Worm (Caenorhabditis elegans) whole organism, L4 larva: Measurements from ENCODE around the gene C12D5.4.
A peak's percentile ranks its signal among the peaks of the same experiment; 100 is the strongest.

Experiments used
- F10B5.3 ChIP-seq: sonication (generic microtip); optimal IDR thresholded peaks from 2 replicates; lab custom pipeline; 2016; ENCODE audit warnings: mild to moderate bottlenecking, missing genetic modification characterization, missing compliant biosample characterization
- F26F4.8 ChIP-seq: fragments of 200-800 bp; sonication (Bioruptor generic); conservative IDR thresholded peaks from 2 replicates; pipeline ENCODE4 v1.3.6; 2022; ENCODE audit warnings: missing genetic modification characterization, missing compliant biosample characterization
- T20F7.1 ChIP-seq: fragments of 200-800 bp; sonication (Bioruptor generic); optimal IDR thresholded peaks from 2 replicates; lab custom pipeline; 2018; ENCODE audit warnings: mild to moderate bottlenecking, missing genetic modification characterization, missing compliant biosample characterization
- Y48G9A.11 ChIP-seq: fragments of 200-800 bp; sonication (Bioruptor generic); IDR thresholded peaks from 2 replicates; pipeline ENCODE4 v1.3.6; 2022; ENCODE audit warnings: missing genetic modification reagents, missing genetic modification characterization, missing compliant biosample characterization
- Y5F2A.4 ChIP-seq: fragments of 200-800 bp; sonication (Bioruptor generic); optimal IDR thresholded peaks from 2 replicates; lab custom pipeline; 2018; ENCODE audit warnings: mild to moderate bottlenecking, missing genetic modification characterization, missing compliant biosample characterization
- ZK337.2 ChIP-seq: fragments of 200-800 bp; sonication (Bioruptor generic); IDR thresholded peaks from 2 replicates; pipeline ENCODE4 v1.3.6; 2022; ENCODE audit warnings: missing genetic modification reagents, missing genetic modification characterization, missing compliant biosample characterization
- ZK546.5 ChIP-seq, 2 experiments: sonication (generic microtip); optimal IDR thresholded peaks; 2 replicates each; lab custom pipeline; 2017; ENCODE audit warnings: missing biosample characterization in 2 of 2, missing genetic modification characterization in 2 of 2
- aly-2 ChIP-seq: sonication (generic microtip); optimal IDR thresholded peaks from 2 replicates; lab custom pipeline; 2018; ENCODE audit warnings: missing biosample characterization, missing genetic modification characterization
- ceh-20 ChIP-seq: fragments of 200-800 bp; sonication (Bioruptor generic); IDR thresholded peaks from 2 replicates; pipeline ENCODE4 v1.3.6; 2022; ENCODE audit warnings: missing genetic modification reagents, missing genetic modification characterization, missing compliant biosample characterization
- ceh-32 ChIP-seq: sonication (generic microtip); optimal IDR thresholded peaks from 2 replicates; lab custom pipeline; 2016; ENCODE audit warnings: mild to moderate bottlenecking, missing genetic modification characterization, missing compliant biosample characterization; ENCODE audit not compliant: poor library complexity
- cey-2 ChIP-seq: sonication (generic microtip); optimal IDR thresholded peaks from 3 replicates; lab custom pipeline; 2017; ENCODE audit warnings: missing genetic modification characterization, mild to moderate bottlenecking, missing compliant biosample characterization, antibody characterized with exemption, borderline replicate concordance; ENCODE audit not compliant: insufficient read depth
- daf-12 ChIP-seq: fragments of 150-350 bp; optimal IDR thresholded peaks from 2 replicates; lab custom pipeline; 2014; ENCODE audit warnings: missing biosample characterization, missing genetic modification reagents, missing genetic modification characterization
- daf-16 ChIP-seq, 3 experiments: sonication (generic microtip); optimal IDR thresholded peaks; 2 replicates each; lab custom pipeline; 2016 to 2017; ENCODE audit warnings: missing genetic modification characterization in 3 of 3, missing genetic modification reagents in 3 of 3, mild to moderate bottlenecking in 2 of 3, missing compliant biosample characterization in 2 of 3, missing biosample characterization in 1 of 3, moderate library complexity in 1 of 3
- dmd-8 ChIP-seq: fragments of 200-800 bp; sonication (Bioruptor generic); IDR thresholded peaks from 2 replicates; pipeline ENCODE4 v1.3.6; 2022; ENCODE audit warnings: missing genetic modification characterization, missing compliant biosample characterization
- duxl-1 ChIP-seq: sonication (generic microtip); optimal IDR thresholded peaks from 2 replicates; lab custom pipeline; 2016; ENCODE audit warnings: mild to moderate bottlenecking, missing genetic modification characterization, moderate library complexity, missing compliant biosample characterization; ENCODE audit not compliant: poor library complexity
- dve-1 ChIP-seq: sonication (generic microtip); optimal IDR thresholded peaks from 2 replicates; lab custom pipeline; 2017; ENCODE audit warnings: antibody characterized with exemption, mild to moderate bottlenecking, missing genetic modification characterization, missing compliant biosample characterization; ENCODE audit not compliant: insufficient read depth
- hif-1 ChIP-seq, 2 experiments: sonication (generic microtip); optimal IDR thresholded peaks; 2 replicates each; lab custom pipeline; 2016 to 2017; ENCODE audit warnings: missing compliant biosample characterization in 2 of 2, missing genetic modification characterization in 2 of 2, missing genetic modification reagents in 2 of 2, missing genotype in 2 of 2, mild to moderate bottlenecking in 1 of 2
- hmg-1.1 ChIP-seq: fragments of 200-800 bp; sonication (Bioruptor generic); IDR thresholded peaks from 2 replicates; pipeline ENCODE4 v1.3.6; 2022; ENCODE audit warnings: missing genetic modification reagents, missing genetic modification characterization, missing compliant biosample characterization
- lin-13 ChIP-seq: fragments of 150-350 bp; optimal IDR thresholded peaks from 2 replicates; lab custom pipeline; 2014; ENCODE audit warnings: missing biosample characterization, missing genetic modification reagents, missing genetic modification characterization
- lin-38 ChIP-seq: fragments of 200-800 bp; sonication (Bioruptor generic); IDR thresholded peaks from 2 replicates; pipeline ENCODE4 v1.3.6; 2022; ENCODE audit warnings: missing genetic modification reagents, missing genetic modification characterization, missing compliant biosample characterization
- lin-39 ChIP-seq: fragments of 150-350 bp; optimal IDR thresholded peaks from 2 replicates; lab custom pipeline; 2014; ENCODE audit warnings: missing biosample characterization, missing genetic modification reagents, missing genetic modification characterization
- lir-3 ChIP-seq: sonication (generic microtip); optimal IDR thresholded peaks from 2 replicates; lab custom pipeline; 2016; ENCODE audit warnings: mild to moderate bottlenecking, missing genetic modification characterization, missing compliant biosample characterization
- nhr-10 ChIP-seq: fragments of 150-350 bp; optimal IDR thresholded peaks from 2 replicates; lab custom pipeline; 2014; ENCODE audit warnings: missing biosample characterization, missing genetic modification characterization
- nhr-102 ChIP-seq: sonication (generic microtip); optimal IDR thresholded peaks from 2 replicates; lab custom pipeline; 2016; ENCODE audit warnings: mild to moderate bottlenecking, missing genetic modification characterization, moderate library complexity, missing compliant biosample characterization
- nhr-11 ChIP-seq: fragments of 150-350 bp; optimal IDR thresholded peaks from 2 replicates; lab custom pipeline; 2014; ENCODE audit warnings: missing biosample characterization, missing genetic modification characterization
- nhr-237 ChIP-seq: sonication (generic microtip); optimal IDR thresholded peaks from 2 replicates; lab custom pipeline; 2017; ENCODE audit warnings: missing biosample characterization, missing genetic modification characterization
- nhr-42 ChIP-seq: fragments of 200-800 bp; sonication (Bioruptor generic); IDR thresholded peaks from 2 replicates; pipeline ENCODE4 v1.3.6; 2022; ENCODE audit warnings: missing genetic modification characterization, missing compliant biosample characterization
- nhr-76 ChIP-seq: fragments of 150-350 bp; optimal IDR thresholded peaks from 2 replicates; lab custom pipeline; 2014; ENCODE audit warnings: missing biosample characterization, missing genetic modification characterization
- nhr-77 ChIP-seq: fragments of 150-350 bp; optimal IDR thresholded peaks from 2 replicates; lab custom pipeline; 2014; ENCODE audit warnings: missing biosample characterization, missing genetic modification characterization
- rbr-2 ChIP-seq: sonication (generic microtip); optimal IDR thresholded peaks from 2 replicates; lab custom pipeline; 2016; ENCODE audit warnings: missing genotype, missing genetic modification characterization, missing compliant biosample characterization
- saeg-2 ChIP-seq: fragments of 200-800 bp; sonication (Bioruptor generic); IDR thresholded peaks from 2 replicates; pipeline ENCODE4 v1.3.6; 2022; ENCODE audit warnings: missing genetic modification reagents, missing genetic modification characterization, missing compliant biosample characterization
- skn-1 ChIP-seq: fragments of 150-350 bp; optimal IDR thresholded peaks from 2 replicates; lab custom pipeline; 2014; ENCODE audit warnings: missing biosample characterization, missing genetic modification characterization
- snpc-4 ChIP-seq: fragments of 150-350 bp; optimal IDR thresholded peaks from 2 replicates; lab custom pipeline; 2014; ENCODE audit warnings: missing biosample characterization, missing genetic modification characterization
- spr-1 ChIP-seq: sonication (generic microtip); optimal IDR thresholded peaks from 2 replicates; lab custom pipeline; 2016; ENCODE audit warnings: mild to moderate bottlenecking, missing genetic modification characterization, missing compliant biosample characterization
- tag-97 ChIP-seq: fragments of 200-800 bp; sonication (Bioruptor generic); IDR thresholded peaks from 2 replicates; pipeline ENCODE4 v1.3.6; 2022; ENCODE audit warnings: missing genetic modification characterization, missing compliant biosample characterization
- unc-130 ChIP-seq: sonication (generic microtip); optimal IDR thresholded peaks from 2 replicates; lab custom pipeline; 2016; ENCODE audit warnings: missing genetic modification reagents, missing genetic modification characterization, missing compliant biosample characterization
- unc-39 ChIP-seq: sonication (generic microtip); optimal IDR thresholded peaks from 2 replicates; lab custom pipeline; 2017; ENCODE audit warnings: missing biosample characterization, missing genetic modification characterization
- unc-62 ChIP-seq, 3 experiments: fragments of 150-350 bp in 1 of 3; sonication (generic microtip); optimal IDR thresholded peaks in 2 of 3; peaks in 1 of 3; 1 replicate in 1 of 3; 2 replicates in 2 of 3; lab custom pipeline; 2014 to 2017; ENCODE audit warnings: missing biosample characterization in 3 of 3, missing genetic modification characterization in 3 of 3, missing genetic modification reagents in 3 of 3, missing genotype in 1 of 3
- zag-1 ChIP-seq: fragments of 150-350 bp; optimal IDR thresholded peaks from 2 replicates; lab custom pipeline; 2014; ENCODE audit warnings: missing biosample characterization, missing genetic modification characterization
- zfp-2 ChIP-seq: sonication (generic microtip); optimal IDR thresholded peaks from 2 replicates; lab custom pipeline; 2016; ENCODE audit warnings: mild to moderate bottlenecking, missing genetic modification characterization, missing compliant biosample characterization
- zip-2 ChIP-seq: fragments of 150-350 bp; optimal IDR thresholded peaks from 2 replicates; lab custom pipeline; 2014; ENCODE audit warnings: missing biosample characterization, missing genetic modification characterization

The C12D5.4 gene

DNA sequence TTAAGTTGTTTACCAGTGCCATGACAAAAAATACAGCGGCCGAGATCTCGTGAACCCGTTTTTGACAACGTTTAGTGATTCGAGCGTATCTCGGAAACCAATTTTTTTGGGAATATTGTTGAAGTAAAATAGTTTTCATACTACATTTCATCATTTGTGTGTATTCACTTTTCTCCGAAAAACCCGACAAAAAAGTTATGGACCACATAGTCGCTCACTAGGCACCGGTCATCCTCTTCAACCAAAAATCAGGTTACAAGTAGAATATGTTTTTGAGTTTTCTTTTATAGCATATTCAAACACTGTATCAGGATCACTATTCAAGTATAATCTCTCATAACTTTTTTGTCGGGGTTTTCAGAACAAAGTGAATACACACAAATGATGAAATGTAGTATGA, 30.6 kb upstream of the C12D5.4 start:
- TF ChIP-seq unc-62 (GFP tag; optimal IDR thresholded peaks at IDR 0.05 in 1 of 2; lab: Kevin White, UChicago): peak in 1 of 2 experiments; percentile 92
- TF ChIP-seq unc-62 (tag; optimal IDR thresholded peaks at IDR 0.05; lab: Kevin White, UChicago): no peak
- TF ChIP-seq hmg-1.1 (GFP tag; lab: Robert Waterston, UW): no peak

DNA sequence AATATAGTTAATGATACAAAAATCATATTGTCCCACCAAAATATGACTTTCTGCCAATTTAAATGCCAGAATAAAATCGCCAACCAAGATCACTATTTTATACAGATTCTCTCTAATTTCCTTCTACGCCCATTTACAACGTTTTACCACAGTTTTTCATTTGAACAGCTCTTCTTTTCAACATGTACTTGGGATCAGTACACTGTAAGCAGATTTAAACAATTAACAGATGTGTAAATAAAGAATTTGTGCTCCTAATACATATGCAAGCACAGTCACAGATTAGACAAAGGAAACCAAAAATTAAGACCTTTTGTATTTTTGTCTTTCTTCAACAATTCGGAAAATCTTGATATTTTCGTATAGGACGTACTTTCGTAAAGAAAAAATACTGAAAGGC, 28.9 kb upstream of the C12D5.4 start, which contains the start of gene F07C4.11:
Gene F07C4.11 (minus strand): TSS at position 101 of the 400 bp plus-strand sequence.
- TF ChIP-seq F10B5.3 (tag; lab: Kevin White, UChicago): no peak
- TF ChIP-seq aly-2 (tag; lab: Kevin White, UChicago): no peak
- no peak for TF ChIP-seq zip-2 (tag; lab: Kevin White, UChicago)
- no peak for TF ChIP-seq ceh-20
- no peak for TF ChIP-seq unc-130 (GFP tag; lab: Kevin White, UChicago)
- TF ChIP-seq ceh-32: no peak
- TF ChIP-seq dve-1: no peak
- TF ChIP-seq zag-1 (tag; lab: Kevin White, UChicago): no peak
- no peak for TF ChIP-seq T20F7.1 (GFP tag; lab: Kevin White, UChicago)
- TF ChIP-seq unc-39 (tag; lab: Kevin White, UChicago): no peak
- no peak for TF ChIP-seq nhr-11 (tag; lab: Kevin White, UChicago)
- TF ChIP-seq, all 104 proteins: peak for 0

DNA sequence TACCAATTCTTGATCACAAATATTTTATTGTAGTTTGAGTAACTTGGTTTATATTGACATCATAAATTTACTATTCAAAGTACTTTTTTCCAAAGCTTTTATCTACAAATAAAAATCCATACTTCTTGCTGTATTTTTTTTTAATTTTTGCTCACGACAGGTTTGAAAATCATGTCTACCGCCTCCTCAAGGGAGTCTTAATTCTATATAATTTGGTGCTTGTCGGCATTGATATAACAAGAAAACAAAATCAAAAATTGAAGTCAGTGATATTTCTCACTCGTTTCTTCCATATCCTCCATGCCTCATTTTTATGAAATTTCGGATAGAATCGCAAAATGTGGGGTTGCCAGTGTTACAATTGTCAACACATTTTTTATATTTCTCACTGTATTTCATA, 26.9 kb upstream of the C12D5.4 start, which contains the start of gene str-47:
Gene str-47 (plus strand): TSS at position 301 of the 400 bp plus-strand sequence.
- no peak for TF ChIP-seq nhr-76 (tag; lab: Kevin White, UChicago)
- no peak for TF ChIP-seq daf-16 (GFP tag; optimal IDR thresholded peaks at IDR 0.05; lab: Kevin White, UChicago)
- no peak for TF ChIP-seq daf-16 (tag; optimal IDR thresholded peaks at IDR 0.05; lab: Kevin White, UChicago)
- no peak for TF ChIP-seq ceh-20
- no peak for TF ChIP-seq Y48G9A.11 (GFP tag; lab: Robert Waterston, UW)
- TF ChIP-seq nhr-42 (GFP tag; lab: Robert Waterston, UW): no peak
- no peak for TF ChIP-seq unc-62 (GFP tag; optimal IDR thresholded peaks at IDR 0.05 in 1 of 2; lab: Kevin White, UChicago)
- no peak for TF ChIP-seq unc-62 (tag; optimal IDR thresholded peaks at IDR 0.05; lab: Kevin White, UChicago)
- TF ChIP-seq nhr-237 (tag; lab: Kevin White, UChicago): no peak
- TF ChIP-seq duxl-1 (tag; lab: Kevin White, UChicago): no peak
- no peak for TF ChIP-seq ZK546.5 (tag; optimal IDR thresholded peaks at IDR 0.05; lab: Kevin White, UChicago)
- no peak for TF ChIP-seq daf-12 (tag; lab: Kevin White, UChicago)
- TF ChIP-seq lir-3 (tag; lab: Kevin White, UChicago): no peak
- TF ChIP-seq hmg-1.1 (GFP tag; lab: Robert Waterston, UW): no peak
- no peak for TF ChIP-seq unc-130 (GFP tag; lab: Kevin White, UChicago)
- no peak for TF ChIP-seq dmd-8
- no peak for TF ChIP-seq spr-1 (tag; lab: Kevin White, UChicago)

DNA sequence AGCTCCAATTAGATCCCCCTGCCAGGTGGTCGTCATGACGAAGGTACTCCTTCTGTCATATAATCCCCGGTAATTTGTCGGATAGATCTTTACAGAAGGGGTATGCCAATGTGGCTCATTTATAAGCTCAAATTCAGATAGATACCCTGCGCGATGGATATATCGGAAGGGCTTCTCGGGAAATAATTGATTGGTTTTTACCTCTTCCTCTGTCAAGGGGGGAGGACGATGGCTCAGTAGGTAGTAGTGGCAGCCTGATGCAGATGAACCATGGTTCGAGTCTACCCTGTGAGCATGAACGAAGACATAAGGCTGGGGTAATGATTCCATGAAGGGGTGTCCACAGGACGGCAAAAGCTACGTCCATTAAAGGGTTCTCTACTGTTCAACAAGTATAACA, 25.2 kb upstream of the C12D5.4 start:
- no peak for TF ChIP-seq nhr-77 (tag; lab: Kevin White, UChicago)

DNA sequence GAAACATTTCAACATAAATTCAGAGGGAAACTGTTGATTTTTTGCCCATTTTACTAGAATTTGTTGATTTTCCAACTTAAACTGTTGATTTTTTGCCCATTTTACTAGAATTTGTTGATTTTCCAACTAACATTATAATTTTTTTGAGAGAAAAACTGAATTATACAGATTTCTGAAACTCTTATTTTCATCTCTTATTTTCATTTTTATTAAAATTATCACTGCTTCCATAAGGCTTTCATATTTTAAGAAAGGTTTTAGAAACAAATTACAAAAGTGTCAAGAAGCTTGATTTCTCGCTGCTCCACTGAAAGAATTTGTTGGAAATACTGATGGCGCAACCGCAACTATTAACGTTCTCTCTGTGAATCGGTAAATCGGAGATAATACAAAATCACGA, 22.4 kb upstream of the C12D5.4 start:
- TF ChIP-seq snpc-4: no peak
- peak in 1 of 2 experiments; percentile 96 for TF ChIP-seq unc-62 (GFP tag; optimal IDR thresholded peaks at IDR 0.05 in 1 of 2; lab: Kevin White, UChicago)
- no peak for TF ChIP-seq unc-62 (tag; optimal IDR thresholded peaks at IDR 0.05; lab: Kevin White, UChicago)
- TF ChIP-seq, all 104 proteins: peak for 1

DNA sequence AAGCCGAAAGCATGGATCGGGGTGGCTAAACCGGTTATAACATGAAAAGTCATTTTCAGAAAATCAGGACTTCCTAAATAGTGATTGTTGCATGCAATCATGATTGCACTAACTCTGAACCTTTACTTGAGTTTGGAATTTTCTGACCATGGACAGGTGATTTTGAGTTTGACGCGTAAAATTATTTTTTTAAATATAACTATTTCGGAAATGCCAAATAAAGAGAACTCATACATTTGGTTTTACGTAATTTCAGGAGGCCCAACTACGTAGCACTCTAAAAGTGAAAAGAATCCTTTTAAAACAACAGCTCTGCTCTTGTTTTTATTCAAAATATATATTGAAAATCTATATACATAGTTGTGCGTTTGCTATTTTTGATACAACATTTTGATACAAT, 20.6 kb upstream of the C12D5.4 start, which contains the start of gene srh-234:
Gene srh-234 (minus strand): TSS at position 101 of the 400 bp plus-strand sequence.
- no peak for TF ChIP-seq Y5F2A.4 (GFP tag; lab: Kevin White, UChicago)
- TF ChIP-seq zfp-2: no peak
- TF ChIP-seq nhr-102: no peak
- TF ChIP-seq cey-2 (tag; lab: Kevin White, UChicago): no peak
- TF ChIP-seq rbr-2 (tag; lab: Kevin White, UChicago): no peak
- no peak for TF ChIP-seq lin-38 (GFP tag; lab: Robert Waterston, UW)
- TF ChIP-seq hif-1 (tag; optimal IDR thresholded peaks at IDR 0.05; lab: Kevin White, UChicago): no peak
- no peak for TF ChIP-seq lin-13
- TF ChIP-seq skn-1 (tag; lab: Kevin White, UChicago): no peak
- no peak for TF ChIP-seq nhr-10 (tag; lab: Kevin White, UChicago)
- TF ChIP-seq ZK337.2 (GFP tag; lab: Robert Waterston, UW): no peak
- TF ChIP-seq F26F4.8 (GFP tag; lab: Robert Waterston, UW): no peak
- no peak for TF ChIP-seq lin-39 (tag; lab: Kevin White, UChicago)
- TF ChIP-seq saeg-2: no peak
- no peak for TF ChIP-seq nhr-42 (GFP tag; lab: Robert Waterston, UW)
- TF ChIP-seq dve-1: no peak
- no peak for TF ChIP-seq tag-97 (GFP tag; lab: Robert Waterston, UW)
